Worm (Caenorhabditis elegans): ENCODE results near the gene K10G6.9.

K10G6.9 gene

DNA sequence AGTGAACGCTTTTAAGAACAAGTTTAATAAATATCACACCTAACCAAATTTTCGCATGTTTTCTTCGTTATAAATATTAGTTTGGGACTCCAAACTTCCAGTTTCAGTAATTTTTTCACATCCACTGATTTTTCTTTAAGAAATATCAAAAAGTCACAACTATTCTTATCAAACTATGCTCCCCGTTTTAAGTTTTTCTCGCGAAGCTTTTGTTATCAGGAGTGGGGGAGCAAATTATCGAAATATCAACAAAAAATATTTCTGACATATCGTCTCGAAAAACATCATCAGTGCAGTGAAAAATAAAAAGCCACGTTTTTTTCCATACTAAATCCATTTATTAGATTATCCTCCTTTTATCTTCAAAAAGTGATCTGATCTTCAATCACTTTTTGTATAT lies 20.0 kb downstream of the K10G6.9 start:
- TF ChIP-seq nhr-28 (tag; optimal IDR thresholded peaks at IDR 0.05) (peak; percentile 2), arid-1 (GFP tag; conservative IDR thresholded peaks at IDR 0.05) (no peak), F49E8.2 (tag; optimal IDR thresholded peaks at IDR 0.05; ENCODE audit: borderline replicate concordance) (no peak), dve-1 (tag; optimal IDR thresholded peaks at IDR 0.05; ENCODE audit: insufficient read depth) (peak; percentile 20), hmg-1.1 (GFP tag; IDR thresholded peaks at IDR 0.05) (no peak), hif-1 (tag; optimal IDR thresholded peaks at IDR 0.05) (no peak), dmd-6 (GFP tag; IDR thresholded peaks at IDR 0.05) (peak; percentile 44; the same call in 1 of the 2 replicates), daf-16 (GFP tag; optimal IDR thresholded peaks at IDR 0.05) (no peak), daf-16 (tag; optimal IDR thresholded peaks at IDR 0.05) (peak; percentile 76), mdl-1 (tag; optimal IDR thresholded peaks at IDR 0.05) (no peak), pqm-1 (tag; optimal IDR thresholded peaks at IDR 0.05) (peak; percentile 58)

DNA sequence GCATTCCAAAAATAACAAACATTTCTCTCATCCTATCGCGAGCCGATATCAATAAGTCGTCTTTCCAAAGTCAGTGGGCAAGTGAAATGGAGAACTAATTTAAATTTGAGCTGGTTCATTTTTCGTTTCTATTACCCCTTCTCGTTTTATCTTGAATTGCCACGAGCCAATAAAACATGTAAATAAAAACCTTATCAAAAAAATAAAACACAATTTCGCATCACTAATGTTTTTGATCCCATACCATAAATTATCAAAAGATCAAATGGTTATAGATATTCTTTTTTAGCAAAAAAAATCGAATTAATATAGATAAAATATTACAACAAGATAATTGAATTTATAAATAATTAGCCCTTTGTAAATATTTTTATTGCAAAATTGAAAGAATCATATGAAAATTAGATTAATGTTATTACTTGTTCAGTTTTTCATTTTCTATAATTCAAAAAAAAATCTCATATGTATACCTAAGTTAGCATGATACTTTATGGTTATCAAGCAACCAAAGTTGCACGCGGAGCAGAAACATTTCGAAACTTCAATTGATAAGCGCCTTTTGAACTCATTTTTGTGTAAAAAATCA lies 20.7 kb downstream of the K10G6.9 start, which contains the start of gene Y14H12A.1:
Y14H12A.1 (plus strand) TSS at position 536 of the 586 bp plus-strand sequence.
- TF ChIP-seq php-3 (GFP tag; IDR thresholded peaks at IDR 0.05) (peak; percentile 75; the same call in 1 of the 2 replicates), tra-1 (GFP tag; IDR thresholded peaks at IDR 0.05) (no peak), daf-16 (GFP tag; optimal IDR thresholded peaks at IDR 0.05) (no peak), daf-16 (tag; optimal IDR thresholded peaks at IDR 0.05) (peak; percentile 72), R02D3.7 (tag; optimal IDR thresholded peaks at IDR 0.05) (no peak), attf-4 (tag; optimal IDR thresholded peaks at IDR 0.05) (no peak)

DNA sequence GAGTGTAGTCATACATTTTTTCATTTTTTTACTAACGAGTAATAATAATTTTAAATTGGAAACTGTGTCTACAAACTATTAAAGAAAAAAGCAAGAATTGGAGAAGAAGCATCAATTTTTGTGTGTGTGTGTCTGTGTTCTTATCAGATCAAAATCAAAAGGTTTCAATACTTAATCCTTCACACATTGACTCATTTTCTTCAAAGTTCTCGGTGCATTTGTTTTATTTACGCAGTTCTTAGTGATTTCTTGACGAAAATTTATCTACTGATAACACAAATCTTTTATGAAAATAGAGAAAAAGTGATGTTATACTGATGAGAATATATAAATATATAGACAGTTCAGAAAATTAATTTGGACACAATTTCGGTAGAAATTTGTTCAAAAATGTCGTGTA lies 23.9 kb downstream of the K10G6.9 start, which contains the start of gene clc-22:
clc-22 (minus strand) TSS at position 71 of the 400 bp plus-strand sequence.
- TF ChIP-seq vab-7 (GFP tag; IDR thresholded peaks at IDR 0.05) (no peak), daf-19 (GFP tag; conservative IDR thresholded peaks at IDR 0.05) (no peak), nhr-28 (tag; optimal IDR thresholded peaks at IDR 0.05) (no peak), nhr-11 (tag; optimal IDR thresholded peaks at IDR 0.05) (no peak), attf-4 (tag; optimal IDR thresholded peaks at IDR 0.05) (no peak), daf-8 (GFP tag; IDR thresholded peaks at IDR 0.05) (no peak), ZK337.2 (GFP tag; IDR thresholded peaks at IDR 0.05) (no peak), hif-1 (tag; optimal IDR thresholded peaks at IDR 0.05) (no peak), zip-2 (tag; optimal IDR thresholded peaks at IDR 0.05) (no peak), daf-16 (GFP tag; optimal IDR thresholded peaks at IDR 0.05) (no peak), daf-16 (tag; optimal IDR thresholded peaks at IDR 0.05) (no peak), lin-38 (GFP tag; IDR thresholded peaks at IDR 0.05) (no peak), zip-11 (GFP tag; IDR thresholded peaks at IDR 0.05) (no peak), ceh-20 (GFP tag; IDR thresholded peaks at IDR 0.05) (no peak), F37D6.2 (tag; optimal IDR thresholded peaks at IDR 0.05) (no peak), ceh-28 (tag; optimal IDR thresholded peaks at IDR 0.05) (no peak), spr-3 (GFP tag; optimal IDR thresholded peaks at IDR 0.05) (no peak)

DNA sequence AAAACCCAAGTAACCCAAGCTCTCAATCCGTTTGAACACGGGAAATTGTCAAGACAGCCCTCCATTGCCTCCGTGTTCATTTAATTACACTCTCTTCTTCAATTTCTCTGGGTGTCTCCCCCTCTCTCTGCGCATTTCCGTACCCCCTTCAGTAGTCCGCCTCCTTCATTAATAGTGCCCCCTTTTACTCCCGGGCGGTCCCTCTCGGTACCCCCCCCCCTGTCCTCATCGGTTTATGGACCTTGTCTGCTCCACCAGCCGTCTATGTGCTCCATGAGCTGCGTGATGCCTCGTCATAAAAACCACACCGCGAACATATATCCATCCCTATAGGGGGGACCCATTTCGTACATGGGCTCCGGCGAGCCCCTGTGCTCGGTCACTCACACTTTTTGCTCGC lies 27.5 kb downstream of the K10G6.9 start:
- TF ChIP-seq hmg-1.1 (GFP tag; IDR thresholded peaks at IDR 0.05) (0 out of 2 replicates have a peak, but pooled peaks have one; percentile 24), D1046.2 (GFP tag; IDR thresholded peaks at IDR 0.05) (no peak), set-16 (GFP tag; IDR thresholded peaks at IDR 0.05) (peak; percentile 76), F44E2.7 (GFP tag; IDR thresholded peaks at IDR 0.05) (no peak), Y105C5A.15 (GFP tag; IDR thresholded peaks at IDR 0.05) (no peak), aha-1 (tag) (peak; percentile 35), tra-1 (GFP tag; IDR thresholded peaks at IDR 0.05) (0 out of 2 replicates have a peak, but pooled peaks have one; percentile 59), dmd-6 (GFP tag; IDR thresholded peaks at IDR 0.05) (no peak), Y75B8A.6 (GFP tag; IDR thresholded peaks at IDR 0.05) (no peak), unc-62 (GFP tag; optimal IDR thresholded peaks at IDR 0.05 in 1 of 2) (peak in 1 of 2 experiments; percentile 32), unc-62 (tag; optimal IDR thresholded peaks at IDR 0.05) (no peak)
